Worm (Caenorhabditis elegans) whole organism, mixed stage, embryonic: Measurements from ENCODE around the gene pdhb-1.

Experiments used
- blmp-1 ChIP-seq: fragments of 150-350 bp; optimal IDR thresholded peaks from 2 replicates; lab custom pipeline; 2014; ENCODE audit warnings: missing biosample characterization, missing genetic modification characterization
- ces-1 ChIP-seq: fragments of 150-350 bp; optimal IDR thresholded peaks from 2 replicates; lab custom pipeline; 2014; ENCODE audit warnings: missing biosample characterization, missing genetic modification reagents, missing genetic modification characterization
- mep-1 ChIP-seq: fragments of 150-350 bp; optimal IDR thresholded peaks from 2 replicates; lab custom pipeline; 2017; ENCODE audit warnings: missing biosample characterization, missing genetic modification reagents, missing genetic modification characterization, inconsistent platforms
- nhr-12 ChIP-seq: fragments of 150-350 bp; optimal IDR thresholded peaks from 2 replicates; lab custom pipeline; 2014; ENCODE audit warnings: missing biosample characterization, missing genetic modification characterization
- pha-4 ChIP-seq: fragments of 150-350 bp; optimal IDR thresholded peaks from 2 replicates; lab custom pipeline; 2018; ENCODE audit warnings: missing biosample characterization, missing genetic modification reagents, missing genetic modification characterization
- zip-8 ChIP-seq: fragments of 150-350 bp; optimal IDR thresholded peaks from 2 replicates; lab custom pipeline; 2014; ENCODE audit warnings: missing biosample characterization, missing genetic modification characterization
- ztf-11 ChIP-seq: fragments of 150-350 bp; optimal IDR thresholded peaks from 2 replicates; lab custom pipeline; 2014; ENCODE audit warnings: missing biosample characterization, missing genetic modification characterization

DNA sequence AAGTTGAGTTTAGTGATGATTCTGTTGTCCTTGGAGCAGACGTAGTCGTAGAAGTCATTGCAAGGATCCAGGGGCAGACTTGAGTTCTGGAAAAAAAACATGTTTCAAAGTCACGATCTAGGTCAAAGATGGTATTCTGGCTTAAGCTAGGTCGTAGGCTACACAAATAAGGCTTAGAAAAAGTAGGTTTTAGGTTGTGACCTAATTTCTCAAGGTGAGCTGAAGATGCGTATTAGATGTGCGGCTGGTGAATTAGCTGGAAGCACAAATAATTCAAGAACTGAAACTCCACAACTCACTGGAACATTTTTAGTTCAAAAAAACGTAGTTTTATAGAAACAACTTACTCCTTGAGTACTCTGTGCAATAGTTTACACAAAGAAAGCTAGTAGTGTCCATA is 44.6 kb downstream of the pdhb-1 start, which contains the start of gene F09D12.2:
- no peak for TF ChIP-seq ztf-11 (tag; lab: Kevin White, UChicago)
- no peak for TF ChIP-seq nhr-12 (tag; lab: Kevin White, UChicago)
- no peak for TF ChIP-seq pha-4
- TF ChIP-seq ces-1 (GFP tag; lab: Kevin White, UChicago) = no peak
- TF ChIP-seq blmp-1 (tag; lab: Kevin White, UChicago) = no peak
- TF ChIP-seq zip-8 (tag; lab: Kevin White, UChicago) = no peak
- no peak for TF ChIP-seq mep-1
